Fruit fly (Drosophila melanogaster) whole organism, wandering third instar larva: ENCODE measurements around the gene D2hgdh.

Source experiments
- Abd-B ChIP-seq: fragments of >200 bp; optimal IDR thresholded peaks from 2 replicates; lab custom pipeline; 2017; ENCODE audit warnings: missing biosample characterization, missing genetic modification characterization
- CG32264 ChIP-seq: fragments of 200-800 bp; sonication (Bioruptor generic); optimal IDR thresholded peaks from 2 replicates; lab custom pipeline; 2016; ENCODE audit warnings: missing biosample characterization, missing genetic modification characterization
- CG9705 ChIP-seq: fragments of 200-800 bp; sonication (Bioruptor generic); optimal IDR thresholded peaks from 2 replicates; lab custom pipeline; 2018; ENCODE audit warnings: missing biosample characterization, mild to moderate bottlenecking, missing genetic modification characterization
- CrebA ChIP-seq: fragments of 200-800 bp; sonication (Bioruptor generic); optimal IDR thresholded peaks from 2 replicates; lab custom pipeline; 2016; ENCODE audit warnings: missing biosample characterization, mild to moderate bottlenecking, missing genetic modification characterization, borderline replicate concordance
- Dfd ChIP-seq: fragments of >200 bp; optimal IDR thresholded peaks from 2 replicates; lab custom pipeline; 2017; ENCODE audit warnings: missing biosample characterization, missing genetic modification characterization
- Dif ChIP-seq: fragments of 200-275, 200-300 bp; sonication (Bioruptor generic); optimal IDR thresholded peaks from 2 replicates; lab custom pipeline; 2018; ENCODE audit warnings: missing biosample characterization, missing genetic modification characterization; ENCODE audit not compliant: partially characterized antibody
- GATAd ChIP-seq: sonication (Bioruptor generic); optimal IDR thresholded peaks from 2 replicates; lab custom pipeline; 2016; ENCODE audit warnings: missing biosample characterization, missing genetic modification characterization
- HLH106 ChIP-seq: fragments of 200-800 bp; optimal IDR thresholded peaks from 3 replicates; lab custom pipeline; 2019; ENCODE audit warnings: missing biosample characterization, mild to moderate bottlenecking, missing genetic modification characterization, moderate library complexity
- Hnf4 ChIP-seq: fragments of 200-800 bp; sonication (Bioruptor generic); optimal IDR thresholded peaks from 2 replicates; lab custom pipeline; 2016; ENCODE audit warnings: missing biosample characterization, mild to moderate bottlenecking, missing genetic modification characterization
- Hr78 ChIP-seq: fragments of >200 bp; optimal IDR thresholded peaks from 2 replicates; lab custom pipeline; 2017; ENCODE audit warnings: missing biosample characterization, missing genetic modification characterization
- Hr83 ChIP-seq: fragments of 200-300 bp; sonication (Bioruptor generic); optimal IDR thresholded peaks from 2 replicates; lab custom pipeline; 2016; ENCODE audit warnings: missing biosample characterization, mild to moderate bottlenecking, missing genetic modification characterization, moderate library complexity; ENCODE audit not compliant: poor library complexity, severe bottlenecking
- Jra ChIP-seq: sonication (Bioruptor generic); optimal IDR thresholded peaks from 2 replicates; lab custom pipeline; 2016; ENCODE audit warnings: missing biosample characterization, missing genetic modification characterization
- Mio ChIP-seq: sonication (Bioruptor generic); optimal IDR thresholded peaks from 2 replicates; lab custom pipeline; 2016; ENCODE audit warnings: missing biosample characterization, missing genetic modification characterization
- Myc ChIP-seq: fragments of >200 bp; optimal IDR thresholded peaks from 2 replicates; lab custom pipeline; 2017
- N ChIP-seq: fragments of >200 bp; optimal IDR thresholded peaks from 2 replicates; lab custom pipeline; 2018; ENCODE audit warnings: missing biosample characterization, missing external identifiers, missing genetic modification characterization
- OdsH ChIP-seq: fragments of 200-800 bp; sonication (Bioruptor generic); optimal IDR thresholded peaks from 2 replicates; lab custom pipeline; 2016; ENCODE audit warnings: missing biosample characterization, mild to moderate bottlenecking, missing genetic modification characterization
- Rel ChIP-seq, 2 experiments: fragments of 200-800 bp; sonication (Bioruptor generic) in 1 of 2; optimal IDR thresholded peaks; 2 replicates in 1 of 2; 3 replicates in 1 of 2; lab custom pipeline; 2016 to 2019; ENCODE audit warnings: mild to moderate bottlenecking in 2 of 2, missing biosample characterization in 2 of 2, missing genetic modification characterization in 2 of 2, moderate library complexity in 1 of 2
- Sp1 ChIP-seq: fragments of 200-800 bp; sonication (Bioruptor generic); optimal IDR thresholded peaks from 3 replicates; lab custom pipeline; 2019; ENCODE audit warnings: missing biosample characterization, mild to moderate bottlenecking, missing genetic modification characterization, moderate library complexity
- Vsx2 ChIP-seq: fragments of 200-300, 225-300 bp; sonication (Bioruptor generic); optimal IDR thresholded peaks from 2 replicates; lab custom pipeline; 2018; ENCODE audit warnings: missing biosample characterization, missing genetic modification characterization; ENCODE audit not compliant: partially characterized antibody
- br ChIP-seq: fragments of 200-800 bp; sonication (Bioruptor generic); optimal IDR thresholded peaks from 2 replicates; lab custom pipeline; 2016; ENCODE audit warnings: missing biosample characterization, missing genetic modification characterization
- brk ChIP-seq: fragments of 200-800 bp; sonication (Bioruptor generic); optimal IDR thresholded peaks from 2 replicates; lab custom pipeline; 2016; ENCODE audit warnings: missing biosample characterization, mild to moderate bottlenecking, missing genetic modification characterization
- dl ChIP-seq, 2 experiments: fragments of 175-275, 200-275 bp in 1 of 2; fragments of 200-275 bp in 1 of 2; sonication (Bioruptor generic); optimal IDR thresholded peaks; lab custom pipeline; 2018; ENCODE audit warnings: mild to moderate bottlenecking in 2 of 2, missing biosample characterization in 2 of 2, missing genetic modification characterization in 2 of 2, moderate library complexity in 2 of 2; ENCODE audit not compliant: partially characterized antibody in 2 of 2, insufficient read depth in 1 of 2
- dmrt93B ChIP-seq: fragments of 200-800 bp; sonication (Bioruptor generic); optimal IDR thresholded peaks from 2 replicates; lab custom pipeline; 2018; ENCODE audit warnings: missing biosample characterization, mild to moderate bottlenecking, missing genetic modification characterization
- dsf ChIP-seq: sonication (Bioruptor generic); optimal IDR thresholded peaks from 2 replicates; lab custom pipeline; 2016; ENCODE audit warnings: missing biosample characterization, missing genetic modification characterization, borderline replicate concordance
- ey ChIP-seq: fragments of 200-800 bp; sonication (Bioruptor generic); optimal IDR thresholded peaks from 2 replicates; lab custom pipeline; 2016; ENCODE audit warnings: missing biosample characterization, missing genetic modification characterization
- foxo ChIP-seq, 2 experiments: fragments of 200-800 bp; sonication (Bioruptor generic); optimal IDR thresholded peaks; 2 replicates in 1 of 2; 3 replicates in 1 of 2; lab custom pipeline; 2016 to 2017; ENCODE audit warnings: missing biosample characterization in 2 of 2, missing genetic modification characterization in 2 of 2
- fru ChIP-seq: fragments of 200-800 bp; sonication (Bioruptor generic); optimal IDR thresholded peaks from 3 replicates; lab custom pipeline; 2016; ENCODE audit warnings: missing biosample characterization, mild to moderate bottlenecking, missing genetic modification characterization
- h ChIP-seq: fragments of 200-800 bp; sonication (Bioruptor generic); optimal IDR thresholded peaks from 3 replicates; lab custom pipeline; 2016; ENCODE audit warnings: missing biosample characterization, mild to moderate bottlenecking, missing genetic modification characterization
- jim ChIP-seq: fragments of 175-275, 200-325 bp; sonication (Bioruptor generic); optimal IDR thresholded peaks from 2 replicates; lab custom pipeline; 2016; ENCODE audit warnings: missing biosample characterization, mild to moderate bottlenecking, missing genetic modification characterization
- lola ChIP-seq: fragments of >200 bp; optimal IDR thresholded peaks from 2 replicates; lab custom pipeline; 2017; ENCODE audit warnings: missing biosample characterization, missing genetic modification characterization
- pan ChIP-seq: fragments of >200 bp; optimal IDR thresholded peaks from 2 replicates; lab custom pipeline; 2017
- psq ChIP-seq: fragments of 200-800 bp; sonication (Bioruptor generic); optimal IDR thresholded peaks from 3 replicates; lab custom pipeline; 2017; ENCODE audit warnings: missing biosample characterization, mild to moderate bottlenecking, missing genetic modification characterization, moderate library complexity
- rgr ChIP-seq: fragments of 200-800 bp; sonication (Bioruptor generic); optimal IDR thresholded peaks from 3 replicates; lab custom pipeline; 2016; ENCODE audit warnings: missing biosample characterization, mild to moderate bottlenecking, missing genetic modification characterization
- sage ChIP-seq: fragments of 200-800 bp; sonication (Bioruptor generic); optimal IDR thresholded peaks from 2 replicates; lab custom pipeline; 2016; ENCODE audit warnings: missing biosample characterization, mild to moderate bottlenecking, missing genetic modification characterization
- sv ChIP-seq: fragments of 200-800 bp; sonication (Bioruptor generic); optimal IDR thresholded peaks from 3 replicates; lab custom pipeline; 2016; ENCODE audit warnings: missing biosample characterization, missing genetic modification characterization
- tai ChIP-seq: sonication (Bioruptor generic); optimal IDR thresholded peaks from 2 replicates; lab custom pipeline; 2016; ENCODE audit warnings: missing biosample characterization, missing genetic modification characterization
- usp ChIP-seq: fragments of >200 bp; optimal IDR thresholded peaks from 2 replicates; lab custom pipeline; 2017; ENCODE audit warnings: missing biosample characterization, missing genetic modification characterization
- woc ChIP-seq: sonication (Bioruptor generic); optimal IDR thresholded peaks from 2 replicates; lab custom pipeline; 2016; ENCODE audit warnings: missing biosample characterization, mild to moderate bottlenecking, missing genetic modification characterization

D2hgdh gene

dm6 chrX:2123965-2124688 lies 17.2 kb upstream of the D2hgdh start:
- TF ChIP-seq Abd-B (no peak), usp (GFP tag; lab: Kevin White, UChicago) (no peak), psq (GFP tag; lab: Kevin White, UChicago) (peak; percentile 97), dl (GFP tag; optimal IDR thresholded peaks at IDR 0.05; lab: Kevin White, UChicago; ENCODE audit: insufficient read depth in 1 of 2, partially characterized antibody in 2 of 2) (peak in 1 of 2 experiments; percentile 19), Rel (GFP tag; optimal IDR thresholded peaks at IDR 0.05; lab: Kevin White, UChicago) (peak; percentile 60), Rel (tag; optimal IDR thresholded peaks at IDR 0.05; lab: Kevin White, UChicago) (peak; percentile 64), rgr (peak; percentile 84), Mio (GFP tag; lab: Kevin White, UChicago) (no peak), N (no peak), jim (GFP tag; lab: Kevin White, UChicago) (peak; percentile 99), HLH106 (tag; lab: Kevin White, UChicago) (peak; percentile 97), tai (no peak), foxo (GFP tag; optimal IDR thresholded peaks at IDR 0.05; lab: Kevin White, UChicago) (peak; percentile 65 to 91), sage (GFP tag; lab: Kevin White, UChicago) (peak; percentile 69), CrebA (GFP tag; lab: Kevin White, UChicago) (peak; percentile 85), brk (no peak), CG9705 (peak; percentile 85), Vsx2 (GFP tag; lab: Kevin White, UChicago) (no peak), OdsH (peak; percentile 80), dmrt93B (GFP tag; lab: Kevin White, UChicago) (peak; percentile 93), br (GFP tag; lab: Kevin White, UChicago) (peak; percentile 10), dsf (GFP tag; lab: Kevin White, UChicago) (no peak), Sp1 (peak; percentile 96), Dfd (GFP tag; lab: Kevin White, UChicago) (peak; percentile 60), sv (GFP tag; lab: Kevin White, UChicago) (peak; percentile 90), Myc (lab: Kevin White, UChicago) (no peak), ey (peak; percentile 79), Jra (GFP tag; lab: Kevin White, UChicago) (no peak), h (GFP tag; lab: Kevin White, UChicago) (peak; percentile 66), Dif (GFP tag; lab: Kevin White, UChicago) (peak; percentile 47), Hr78 (GFP tag; lab: Kevin White, UChicago) (no peak), Hnf4 (GFP tag; lab: Kevin White, UChicago) (no peak), lola (GFP tag; lab: Kevin White, UChicago) (no peak), Hr83 (GFP tag; lab: Kevin White, UChicago) (peak; percentile 28), woc (GFP tag; lab: Kevin White, UChicago) (no peak), fru (peak; percentile 82), pan (lab: Kevin White, UChicago) (no peak), CG32264 (GFP tag; lab: Kevin White, UChicago) (peak; percentile 38), GATAd (peak; percentile 0)
- TF ChIP-seq, all 38 proteins: peak for 23

dm6 chrX:2125527-2126088 lies 15.7 kb upstream of the D2hgdh start:
- TF ChIP-seq jim (GFP tag; lab: Kevin White, UChicago): no peak
- no peak for TF ChIP-seq Rel (GFP tag; optimal IDR thresholded peaks at IDR 0.05; lab: Kevin White, UChicago)
- TF ChIP-seq Rel (tag; optimal IDR thresholded peaks at IDR 0.05; lab: Kevin White, UChicago): peak; percentile 10
- no peak for TF ChIP-seq br (GFP tag; lab: Kevin White, UChicago)
- peak in 1 of 2 experiments; percentile 4 for TF ChIP-seq foxo (GFP tag; optimal IDR thresholded peaks at IDR 0.05; lab: Kevin White, UChicago)
